Fruit fly (Drosophila melanogaster): Measurements from ENCODE around the gene moi.

Gene moi

DNA sequence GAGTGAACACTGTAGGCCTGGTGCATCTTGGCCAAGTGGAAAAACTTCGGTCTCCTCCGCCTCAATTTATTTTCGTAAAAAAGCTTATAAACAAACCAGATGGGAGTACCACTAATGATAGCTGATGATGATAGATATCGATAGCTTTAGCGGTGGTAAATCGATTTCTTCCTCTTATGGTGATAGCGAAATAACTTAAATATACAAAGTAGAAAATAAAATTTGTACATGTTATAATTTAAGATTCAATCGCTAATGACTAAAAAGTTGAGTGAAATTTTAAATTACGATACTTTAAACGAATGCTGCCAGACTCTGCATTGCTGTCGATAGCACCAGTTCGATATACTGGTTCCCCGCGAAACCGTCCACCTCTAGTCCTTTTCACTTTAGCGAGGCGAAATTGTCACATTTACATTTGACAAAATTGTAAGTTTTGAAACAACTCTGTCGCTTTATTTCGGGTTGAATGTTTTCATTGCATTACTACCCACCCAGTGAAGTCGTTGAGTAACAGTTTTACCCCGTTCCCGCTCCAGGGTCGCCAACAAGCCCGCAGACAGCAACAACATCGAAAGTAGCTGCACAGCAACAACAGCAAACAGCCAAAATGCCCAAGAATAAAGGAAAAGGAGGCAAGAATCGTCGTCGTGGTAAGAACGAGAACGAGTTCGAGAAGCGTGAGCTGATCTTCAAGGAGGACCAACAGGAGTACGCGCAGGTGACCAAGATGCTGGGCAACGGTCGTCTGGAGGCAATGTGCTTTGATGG is 19.2 kb downstream of the moi start, which contains the start of the genes Vps39 and eIF1A (continued):
- TF ChIP-seq CG3838 (GFP tag; optimal IDR thresholded peaks at IDR 0.05) (peak; percentile 2), pfk (GFP tag; optimal IDR thresholded peaks at IDR 0.05) (no peak), p53 (GFP tag; optimal IDR thresholded peaks at IDR 0.05) (peak; percentile 28), Trl (optimal IDR thresholded peaks at IDR 0.05) (no peak), Trl (GFP tag; optimal IDR thresholded peaks at IDR 0.05) (peak; percentile 29), Sry-β (GFP tag; optimal IDR thresholded peaks at IDR 0.05) (no peak), CG7372 (GFP tag; IDR thresholded peaks at IDR 0.05) (peak; percentile 53; the same call in 1 of the 2 replicates), pum (GFP tag; optimal IDR thresholded peaks at IDR 0.05) (peak; percentile 32), so (GFP tag; IDR thresholded peaks at IDR 0.05) (0 out of 3 replicates have a peak, but pooled peaks have one; percentile 14), kay (GFP tag; optimal IDR thresholded peaks at IDR 0.05) (peak; percentile 1), Opbp (GFP tag; IDR thresholded peaks at IDR 0.05; ENCODE audit: partially characterized antibody) (peak; percentile 69), chn (GFP tag; optimal IDR thresholded peaks at IDR 0.05) (peak; percentile 14), ssp (GFP tag; IDR thresholded peaks at IDR 0.05) (peak; percentile 47), oc (tag; optimal IDR thresholded peaks at IDR 0.05) (no peak), Dek (tag; optimal IDR thresholded peaks at IDR 0.05) (peak; percentile 4), Meics (GFP tag; optimal IDR thresholded peaks at IDR 0.05) (peak; percentile 38), CG30431 (GFP tag; optimal IDR thresholded peaks at IDR 0.05) (no peak), CG12155 (GFP tag; optimal IDR thresholded peaks at IDR 0.05) (peak; percentile 1), hth (optimal IDR thresholded peaks at IDR 0.05) (no peak), yki (optimal IDR thresholded peaks at IDR 0.05) (no peak), CG30020 (tag; optimal IDR thresholded peaks at IDR 0.05) (peak; percentile 57), CG34224 (GFP tag; IDR thresholded peaks at IDR 0.05; ENCODE audit: partially characterized antibody) (peak; percentile 93), CG15514 (GFP tag; optimal IDR thresholded peaks at IDR 0.05) (peak; percentile 99), Dll (GFP tag; IDR thresholded peaks at IDR 0.05; ENCODE audit: partially characterized antibody) (peak; percentile 94), mam (GFP tag; optimal IDR thresholded peaks at IDR 0.05) (peak; percentile 47), CG12659 (GFP tag; optimal IDR thresholded peaks at IDR 0.05) (peak; percentile 73), mld (GFP tag; IDR thresholded peaks at IDR 0.05; ENCODE audit: partially characterized antibody) (peak; percentile 58; the same call in 1 of the 3 replicates), tin (GFP tag; optimal IDR thresholded peaks at IDR 0.05) (peak; percentile 31), CG32767 (GFP tag; IDR thresholded peaks at IDR 0.05) (0 out of 2 replicates have a peak, but pooled peaks have one; percentile 9), slou (GFP tag; optimal IDR thresholded peaks at IDR 0.05) (peak; percentile 25), Atf3 (GFP tag; optimal IDR thresholded peaks at IDR 0.05) (peak; percentile 20), Jarid2 (GFP tag; optimal IDR thresholded peaks at IDR 0.05) (no peak), gt (GFP tag; IDR thresholded peaks at IDR 0.05) (no peak), crp (GFP tag; optimal IDR thresholded peaks at IDR 0.05) (peak in 1 of 2 experiments; percentile 69), Tbp (GFP tag; optimal IDR thresholded peaks at IDR 0.05) (no peak)

DNA sequence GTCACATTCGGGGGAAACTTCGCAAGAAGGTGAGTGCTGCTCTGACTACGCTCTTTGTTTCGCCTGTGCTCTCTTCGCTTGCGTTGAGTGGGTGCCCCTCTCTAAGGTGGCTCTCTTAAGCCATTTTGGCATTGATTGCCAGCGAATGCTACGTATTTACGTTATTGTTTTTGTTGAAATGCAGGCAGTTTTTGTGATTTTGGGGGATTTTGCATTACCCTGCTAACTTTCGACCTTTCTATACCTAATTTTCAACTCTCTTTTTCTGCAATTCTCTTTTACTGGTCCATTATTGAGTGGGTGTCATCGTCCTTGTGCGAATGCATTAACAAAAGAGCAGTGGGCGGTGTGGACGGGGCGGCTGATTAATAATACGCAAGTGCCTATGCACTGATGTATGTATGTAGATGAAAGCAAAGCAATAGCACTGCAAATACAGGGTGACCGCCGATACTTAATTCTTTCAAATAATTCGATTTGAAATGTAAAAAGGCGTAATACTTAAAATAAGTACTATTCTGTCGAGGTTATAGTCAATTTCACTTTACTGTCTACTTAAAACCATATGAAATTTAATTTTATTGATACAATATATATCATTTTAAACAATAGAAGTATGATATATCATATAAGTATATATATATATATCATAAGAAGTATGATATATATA is 19.9 kb downstream of the moi start:
- TF ChIP-seq HLHmδ (GFP tag; optimal IDR thresholded peaks at IDR 0.05) (peak; percentile 44), chinmo (GFP tag; IDR thresholded peaks at IDR 0.05; ENCODE audit: partially characterized antibody) (peak; percentile 82; the same call in 2 of the 4 replicates), CG17612 (GFP tag; IDR thresholded peaks at IDR 0.05) (no peak), CG11456 (GFP tag; IDR thresholded peaks at IDR 0.05) (no peak), zen2 (GFP tag; IDR thresholded peaks at IDR 0.05; ENCODE audit: partially characterized antibody) (peak; percentile 48; the same call in 1 of the 3 replicates), Ets97D (GFP tag; optimal IDR thresholded peaks at IDR 0.05) (no peak), kah (GFP tag; optimal IDR thresholded peaks at IDR 0.05) (peak; percentile 34), pros (GFP tag; optimal IDR thresholded peaks at IDR 0.05) (peak; percentile 76), Dip3 (GFP tag; optimal IDR thresholded peaks at IDR 0.05) (no peak), onecut (GFP tag; IDR thresholded peaks at IDR 0.05) (no peak), CG2712 (tag; optimal IDR thresholded peaks at IDR 0.05) (peak; percentile 3), CG32532 (GFP tag; IDR thresholded peaks at IDR 0.05) (peak; percentile 25; the same call in 1 of the 2 replicates), CG9437 (GFP tag; optimal IDR thresholded peaks at IDR 0.05) (peak; percentile 81), ci (GFP tag; IDR thresholded peaks at IDR 0.05) (0 out of 3 replicates have a peak, but pooled peaks have one; percentile 32), dmrt99B (tag; optimal IDR thresholded peaks at IDR 0.05) (no peak)

All from whole organism, embryonic.